Fruit fly (Drosophila melanogaster) S2 (cell line): ENCODE data around the gene Traf6.

Experiments used
- CG8478 ChIP-seq: fragments of >200 bp; optimal IDR thresholded peaks from 2 replicates; lab custom pipeline; 2018
- CTCF ChIP-seq, 2 experiments: fragments of >200 bp; optimal IDR thresholded peaks; 2 replicates each; lab custom pipeline; 2018

The Traf6 gene

DNA sequence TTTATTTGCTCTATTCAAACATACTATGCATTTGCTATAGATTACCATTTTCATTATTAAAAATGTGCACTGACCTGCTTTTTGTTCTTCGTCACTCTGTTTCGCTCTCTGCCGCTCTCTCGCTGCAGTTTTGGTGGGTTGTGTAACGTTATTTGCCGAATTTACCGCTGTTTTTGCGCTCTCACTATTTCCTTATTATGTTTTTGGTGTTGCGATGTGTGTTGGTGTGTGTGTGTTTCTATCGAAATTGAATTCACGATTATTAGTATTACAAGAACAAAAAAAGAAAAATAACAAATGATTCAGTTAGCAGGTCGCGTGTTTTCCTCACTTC, 41.9 kb downstream of the Traf6 start:
- TF ChIP-seq CG8478 (lab: Kevin White, UChicago): no peak
- no peak for TF ChIP-seq CTCF (optimal IDR thresholded peaks at IDR 0.05; lab: Kevin White, UChicago)

DNA sequence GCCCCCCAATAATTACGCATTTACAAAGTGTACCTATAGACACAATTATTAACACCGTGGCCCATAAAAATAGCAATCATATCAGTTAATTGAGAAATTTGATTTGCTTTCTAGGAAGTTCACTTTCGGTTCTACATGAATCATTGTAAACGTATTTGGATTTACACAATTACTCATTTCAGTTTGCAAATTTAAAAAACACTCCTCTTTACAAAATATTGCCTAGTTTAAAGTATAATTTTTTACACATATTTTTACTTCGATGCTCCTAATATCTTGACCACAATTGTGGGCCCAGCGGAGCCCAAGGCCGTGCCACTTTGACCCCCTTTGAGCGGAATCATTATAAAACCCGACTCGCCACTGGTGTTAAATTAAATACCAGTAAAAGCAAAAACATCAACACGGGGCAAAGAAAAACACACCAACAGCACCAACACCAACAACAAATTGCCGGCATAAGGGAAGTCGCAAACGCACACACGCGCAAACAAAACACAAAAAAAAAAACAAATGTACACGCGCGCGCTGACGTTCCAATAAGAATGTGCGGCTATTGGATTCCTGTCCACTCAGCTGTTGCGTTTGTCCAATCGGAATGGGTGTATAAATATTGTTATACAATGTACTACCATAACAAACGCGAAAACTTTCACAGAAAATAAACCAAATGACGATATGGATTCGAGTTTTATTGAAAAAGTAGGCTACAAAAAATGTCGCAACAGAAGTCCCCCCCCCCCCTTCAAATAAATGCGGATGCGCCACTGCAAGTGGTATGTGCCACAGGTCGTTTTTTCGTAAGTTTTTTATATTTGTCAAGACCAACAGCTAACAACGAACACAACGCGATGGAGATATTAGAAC, 42.5 kb downstream of the Traf6 start:
- no peak for TF ChIP-seq CG8478 (lab: Kevin White, UChicago)
- TF ChIP-seq CTCF (optimal IDR thresholded peaks at IDR 0.05; lab: Kevin White, UChicago): no peak

DNA sequence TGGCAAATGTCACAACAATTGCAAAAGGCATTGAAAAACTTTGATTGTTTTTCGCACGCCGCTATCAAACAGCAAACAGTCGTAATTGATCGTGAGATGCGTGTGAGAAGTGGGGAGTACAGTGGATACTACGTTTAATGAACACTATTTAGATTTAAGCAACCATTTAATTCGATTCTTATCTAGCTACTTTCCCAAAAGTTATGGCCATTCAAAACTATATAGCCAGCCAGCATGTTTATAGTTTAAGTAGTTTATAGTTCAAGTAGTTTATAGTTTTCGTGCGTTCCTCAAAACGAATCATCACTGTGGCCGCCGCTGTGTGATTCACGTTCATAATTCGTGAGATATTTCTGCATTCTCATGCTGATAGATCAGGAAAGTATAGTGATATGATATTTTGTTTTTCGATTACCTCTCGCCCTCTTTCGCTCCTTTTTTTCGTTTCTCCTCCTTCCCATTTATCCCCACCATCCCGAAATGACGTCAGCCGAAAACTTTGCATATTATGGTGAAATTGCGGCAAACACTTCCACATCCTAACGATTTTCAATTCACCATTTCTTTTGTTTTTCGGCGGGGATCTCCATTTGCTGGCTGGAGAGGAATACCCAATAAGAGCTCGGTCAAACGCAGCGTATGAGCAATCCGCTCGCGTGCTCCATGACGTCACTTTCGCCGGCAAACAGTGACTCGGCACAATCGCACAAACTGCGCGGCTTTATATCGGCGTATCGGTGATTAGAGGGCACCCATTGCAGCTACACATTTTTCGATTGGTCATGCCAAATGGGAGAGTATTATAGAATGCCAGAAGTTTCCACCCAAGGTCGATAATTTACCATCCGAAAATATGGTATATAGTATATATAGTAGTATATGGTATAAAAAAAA, 43.6 kb downstream of the Traf6 start:
- TF ChIP-seq CG8478 (lab: Kevin White, UChicago) (no peak), CTCF (optimal IDR thresholded peaks at IDR 0.05; lab: Kevin White, UChicago) (no peak)

DNA sequence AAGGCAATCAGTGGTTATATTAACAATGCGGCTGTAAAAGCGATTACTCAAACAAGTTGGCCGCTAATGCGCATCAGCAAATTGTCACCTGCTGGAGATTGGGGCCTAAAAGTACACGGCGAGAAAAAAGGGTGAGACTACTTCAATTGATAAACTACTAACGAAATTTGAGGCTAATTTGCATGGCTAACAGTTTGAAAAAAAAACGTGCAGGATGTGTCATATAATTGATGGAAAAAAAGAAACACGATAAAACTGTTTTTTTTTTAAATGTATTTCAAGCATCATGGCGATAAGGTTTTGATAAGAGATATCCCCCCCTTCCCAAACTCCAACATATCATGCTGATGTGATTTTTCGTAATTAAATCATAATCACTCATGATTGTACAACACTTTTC, 44.5 kb downstream of the Traf6 start:
- TF ChIP-seq CG8478 (lab: Kevin White, UChicago): no peak
- TF ChIP-seq CTCF (optimal IDR thresholded peaks at IDR 0.05; lab: Kevin White, UChicago): no peak

DNA sequence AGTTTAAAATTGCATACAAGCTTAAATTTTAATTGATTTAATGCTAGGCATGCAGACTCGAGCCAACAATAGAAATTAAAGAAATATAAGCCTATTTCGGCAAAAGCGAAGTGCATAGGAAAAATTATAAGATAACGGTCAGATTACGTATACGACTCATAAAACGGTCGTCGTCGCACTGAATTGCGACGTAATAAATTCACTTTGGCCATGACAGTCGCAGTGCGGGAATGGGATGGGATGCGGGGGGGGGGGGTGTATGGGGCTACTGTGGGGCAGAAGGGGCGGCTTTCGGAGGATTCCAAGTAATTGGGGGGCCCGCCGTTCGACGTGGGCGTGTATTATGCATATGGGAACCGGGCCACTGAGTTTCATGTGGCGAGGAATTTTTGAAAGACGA, 46.2 kb downstream of the Traf6 start:
- no peak for TF ChIP-seq CG8478 (lab: Kevin White, UChicago)
- no peak for TF ChIP-seq CTCF (optimal IDR thresholded peaks at IDR 0.05; lab: Kevin White, UChicago)

DNA sequence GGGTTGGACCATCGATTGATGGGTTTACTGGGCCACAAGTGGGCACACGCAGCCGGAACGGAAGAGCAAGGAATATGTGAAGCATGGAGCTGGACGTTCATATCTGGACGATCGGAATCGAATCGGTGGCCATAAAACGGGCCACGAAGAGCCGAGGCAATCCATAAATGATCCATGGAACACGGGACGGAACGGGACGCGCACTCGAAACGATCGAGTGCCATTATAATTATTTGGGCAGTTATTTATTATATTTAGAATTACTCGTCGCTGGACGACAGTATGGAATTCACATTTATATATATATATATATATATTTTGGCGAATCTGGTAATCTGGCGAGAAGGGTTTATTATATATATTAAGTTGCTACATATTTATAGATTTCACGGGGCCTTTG, 49.2 kb downstream of the Traf6 start:
- TF ChIP-seq CTCF (optimal IDR thresholded peaks at IDR 0.05; lab: Kevin White, UChicago) (no peak), CG8478 (lab: Kevin White, UChicago) (no peak)

DNA sequence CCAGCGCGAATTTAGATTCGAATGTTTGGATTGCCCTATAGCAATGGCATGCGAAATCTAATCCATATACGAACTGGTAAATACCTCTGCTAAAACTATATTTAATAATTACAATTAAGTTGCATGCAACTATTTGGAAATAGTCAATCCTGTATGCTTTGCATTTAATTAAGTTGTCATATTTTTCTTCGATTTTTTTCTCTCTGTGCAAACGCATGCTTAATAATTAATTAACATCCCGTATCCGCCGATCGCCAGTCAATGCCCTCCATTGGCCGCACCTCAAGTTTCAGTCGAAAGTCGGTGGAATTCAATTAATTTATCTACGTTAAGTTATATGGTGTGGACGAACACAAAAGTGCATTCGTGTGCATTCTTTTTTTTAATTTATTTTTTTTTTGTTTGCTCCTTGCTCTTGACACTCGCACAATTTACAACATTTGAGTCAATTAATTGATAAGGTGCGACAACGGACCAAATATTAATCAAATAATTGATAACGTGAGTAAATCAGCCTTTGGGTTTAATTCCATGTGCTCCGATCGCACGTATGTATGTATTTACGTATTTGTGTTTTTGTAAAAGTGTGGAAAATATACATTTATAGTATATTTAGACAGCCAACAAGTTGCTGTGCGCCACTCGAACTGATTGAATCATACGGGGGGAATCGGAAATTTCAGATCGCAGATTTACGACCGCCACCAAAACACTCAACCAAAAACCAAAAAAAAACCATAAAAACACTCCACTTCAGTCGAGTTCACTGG, 50.7 kb downstream of the Traf6 start:
- TF ChIP-seq CTCF (optimal IDR thresholded peaks at IDR 0.05; lab: Kevin White, UChicago): no peak
- no peak for TF ChIP-seq CG8478 (lab: Kevin White, UChicago)
